Worm (Caenorhabditis elegans) whole organism, late embryonic: ENCODE measurements around the gene Y75B8A.10.

Experiments used
- Y22D7AL.16 ChIP-seq: sonication (generic microtip); optimal IDR thresholded peaks from 2 replicates; lab custom pipeline; 2016; ENCODE audit warnings: missing genetic modification characterization, missing compliant biosample characterization
- ama-1 ChIP-seq: fragments of 150-350 bp; optimal IDR thresholded peaks from 2 replicates; lab custom pipeline; 2014
- ceh-30 ChIP-seq: fragments of 150-350 bp; optimal IDR thresholded peaks from 2 replicates; lab custom pipeline; 2014; ENCODE audit warnings: missing biosample characterization, missing genetic modification characterization
- dve-1 ChIP-seq: sonication (generic microtip); optimal IDR thresholded peaks from 2 replicates; lab custom pipeline; 2017; ENCODE audit warnings: antibody characterized with exemption, mild to moderate bottlenecking, missing genetic modification characterization, missing compliant biosample characterization
- ets-4 ChIP-seq: sonication (generic microtip); optimal IDR thresholded peaks from 2 replicates; lab custom pipeline; 2016; ENCODE audit warnings: missing genetic modification characterization, missing compliant biosample characterization
- fax-1 ChIP-seq: sonication (generic microtip); optimal IDR thresholded peaks from 2 replicates; lab custom pipeline; 2016; ENCODE audit warnings: missing genotype, missing genetic modification characterization, missing compliant biosample characterization
- fkh-10 ChIP-seq: fragments of 150-350 bp; optimal IDR thresholded peaks from 2 replicates; lab custom pipeline; 2014; ENCODE audit warnings: missing biosample characterization, missing genetic modification reagents, missing genetic modification characterization
- hlh-13 ChIP-seq: fragments of 200-800 bp; sonication (Bioruptor generic); optimal IDR thresholded peaks from 2 replicates; lab custom pipeline; 2018; ENCODE audit warnings: mild to moderate bottlenecking, missing genetic modification characterization, missing compliant biosample characterization
- hlh-30 ChIP-seq: sonication (generic microtip); optimal IDR thresholded peaks from 2 replicates; lab custom pipeline; 2017; ENCODE audit warnings: antibody characterized with exemption, missing genetic modification characterization, missing compliant biosample characterization; ENCODE audit not compliant: insufficient read depth
- lin-11 ChIP-seq: fragments of 200-800 bp; sonication (Bioruptor generic); optimal IDR thresholded peaks from 2 replicates; lab custom pipeline; 2018; ENCODE audit warnings: mild to moderate bottlenecking, missing genetic modification characterization, missing compliant biosample characterization
- nhr-11 ChIP-seq: fragments of 150-350 bp; optimal IDR thresholded peaks from 2 replicates; lab custom pipeline; 2014; ENCODE audit warnings: missing biosample characterization, missing genetic modification characterization
- npax-4 ChIP-seq: sonication (generic microtip); optimal IDR thresholded peaks from 2 replicates; lab custom pipeline; 2016; ENCODE audit warnings: missing genetic modification characterization, missing compliant biosample characterization
- pha-4 ChIP-seq: fragments of 150-350 bp; optimal IDR thresholded peaks from 2 replicates; lab custom pipeline; 2018; ENCODE audit warnings: missing biosample characterization, missing genetic modification reagents, missing genetic modification characterization
- tbx-2 ChIP-seq: sonication (generic microtip); optimal IDR thresholded peaks from 2 replicates; lab custom pipeline; 2016; ENCODE audit warnings: missing genetic modification characterization, missing compliant biosample characterization

ce11 chrIII:12225234-12225633, 42.4 kb upstream of the Y75B8A.10 start, which contains the start of gene gmn-1:
- no peak for TF ChIP-seq hlh-13
- no peak for TF ChIP-seq npax-4
- no peak for TF ChIP-seq ets-4 (tag; lab: Kevin White, UChicago)
- no peak for TF ChIP-seq tbx-2 (tag; lab: Kevin White, UChicago)
- no peak for TF ChIP-seq Y22D7AL.16 (tag; lab: Kevin White, UChicago)
- TF ChIP-seq fax-1 (tag; lab: Kevin White, UChicago) = no peak
- TF ChIP-seq lin-11 (tag; lab: Kevin White, UChicago) = no peak
- no peak for TF ChIP-seq fkh-10
- no peak for TF ChIP-seq ama-1
- no peak for TF ChIP-seq ceh-30 (tag; lab: Kevin White, UChicago)
- TF ChIP-seq pha-4 (tag; lab: Kevin White, UChicago) = no peak
- no peak for TF ChIP-seq dve-1 (tag; lab: Kevin White, UChicago)
- no peak for TF ChIP-seq hlh-30 (tag; lab: Kevin White, UChicago)
- TF ChIP-seq nhr-11 = no peak
